Fruit fly (Drosophila melanogaster) Kc167 (cell line): ENCODE results near the gene tws.

Source experiments
- Myc ChIP-seq: fragments of >200 bp; optimal IDR thresholded peaks from 2 replicates; lab custom pipeline; 2017; ENCODE audit warnings: missing external identifiers
- h ChIP-seq: fragments of >200 bp; optimal IDR thresholded peaks from 3 replicates; lab custom pipeline; 2018; ENCODE audit warnings: missing external identifiers
- psq ChIP-seq: fragments of >200 bp; optimal IDR thresholded peaks from 2 replicates; lab custom pipeline; 2017; ENCODE audit warnings: missing external identifiers
- ttk ChIP-seq: sonication (Bioruptor generic); optimal IDR thresholded peaks from 2 replicates; lab custom pipeline; 2017; ENCODE audit warnings: missing external identifiers

DNA sequence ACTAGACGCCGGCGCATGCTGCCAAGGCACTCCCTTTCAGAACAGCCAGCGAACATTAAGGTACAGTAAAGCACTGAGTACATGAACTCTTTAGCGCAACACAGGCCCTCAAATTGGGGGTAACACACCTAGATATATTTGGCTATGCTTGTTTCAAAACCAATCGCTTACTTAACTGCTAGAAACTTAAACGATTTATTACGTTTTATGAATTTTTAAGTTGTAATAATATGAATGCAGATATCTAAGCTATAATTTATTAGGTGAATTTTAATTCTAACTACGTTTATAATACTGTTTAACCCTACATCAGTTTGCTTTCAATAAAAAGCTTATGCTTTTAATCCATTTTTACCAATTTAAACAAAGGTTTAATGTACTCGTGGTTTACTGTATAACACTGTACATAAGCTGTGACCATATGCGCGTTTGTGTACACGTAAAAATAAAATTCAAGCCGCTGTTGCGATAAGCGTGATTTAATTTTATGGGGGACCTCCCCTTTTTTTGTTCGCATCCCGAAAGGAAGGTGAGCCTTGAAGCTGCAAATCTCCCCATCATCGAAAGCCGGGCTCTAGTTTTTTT, 37.4 kb upstream of the tws start:
- no peak for TF ChIP-seq psq (lab: Kevin White, UChicago)
- TF ChIP-seq h (lab: Kevin White, UChicago): no peak
- no peak for TF ChIP-seq ttk (lab: Kevin White, UChicago)
- TF ChIP-seq Myc: no peak
